Fruit fly (Drosophila melanogaster) S2 (cell line): ENCODE measurements around the gene orion.

Experiments used
- CG8478 ChIP-seq: fragments of >200 bp; optimal IDR thresholded peaks from 2 replicates; lab custom pipeline; 2018
- CTCF ChIP-seq, 2 experiments: fragments of >200 bp; optimal IDR thresholded peaks; 2 replicates each; lab custom pipeline; 2018

dm6 chrX:7975516-7976257 lies 29.0 kb upstream of the orion start:
- TF ChIP-seq CG8478 (lab: Kevin White, UChicago) (no peak), CTCF (optimal IDR thresholded peaks at IDR 0.05; lab: Kevin White, UChicago) (no peak)
